Fruit fly (Drosophila melanogaster): ENCODE measurements around the gene CG10654.

CG10654 gene

dm6 chr3L:12503865-12504650 lies 3.6 kb downstream of the CG10654 start, which contains the start of the genes CG10646 and vih (continued):
- TF ChIP-seq pzg (GFP tag; optimal IDR thresholded peaks at IDR 0.05): peak; percentile 73
- TF ChIP-seq Eip74EF (GFP tag; optimal IDR thresholded peaks at IDR 0.05): peak in 1 of 2 experiments; percentile 0
- no peak for TF ChIP-seq Bteb2 (GFP tag; optimal IDR thresholded peaks at IDR 0.05)
- no peak for TF ChIP-seq chinmo (GFP tag; IDR thresholded peaks at IDR 0.05; ENCODE audit: partially characterized antibody)
- TF ChIP-seq mld (GFP tag; IDR thresholded peaks at IDR 0.05; ENCODE audit: partially characterized antibody): no peak
- TF ChIP-seq CG12219 (GFP tag; optimal IDR thresholded peaks at IDR 0.05): no peak
- TF ChIP-seq pb (GFP tag; optimal IDR thresholded peaks at IDR 0.05): no peak
- TF ChIP-seq CG3065 (GFP tag; optimal IDR thresholded peaks at IDR 0.05): no peak
- no peak for TF ChIP-seq esg (GFP tag; conservative IDR thresholded peaks at IDR 0.05)
- TF ChIP-seq CG14441 (GFP tag; IDR thresholded peaks at IDR 0.05): 0 out of 2 replicates have a peak, but pooled peaks have one; percentile 6
- peak; percentile 77 for TF ChIP-seq CG12391 (tag; optimal IDR thresholded peaks at IDR 0.05)
- no peak for TF ChIP-seq Lpt (GFP tag; optimal IDR thresholded peaks at IDR 0.05)
- TF ChIP-seq CG42726 (GFP tag; IDR thresholded peaks at IDR 0.05; ENCODE audit: partially characterized antibody): no peak
- TF ChIP-seq bigmax (GFP tag; optimal IDR thresholded peaks at IDR 0.05): no peak
- no peak for TF ChIP-seq CG1832 (GFP tag; optimal IDR thresholded peaks at IDR 0.05)
- TF ChIP-seq CG33213 (GFP tag; optimal IDR thresholded peaks at IDR 0.05): peak; percentile 20
- no peak for TF ChIP-seq pho (GFP tag; optimal IDR thresholded peaks at IDR 0.05)
- TF ChIP-seq CG4617 (GFP tag; optimal IDR thresholded peaks at IDR 0.05; ENCODE audit: borderline replicate concordance): peak; percentile 75
- peak; percentile 73 for TF ChIP-seq CG17361 (GFP tag; IDR thresholded peaks at IDR 0.05)
- TF ChIP-seq CG12744 (GFP tag; optimal IDR thresholded peaks at IDR 0.05): no peak
- no peak for TF ChIP-seq ro (GFP tag; IDR thresholded peaks at IDR 0.05)
- peak; percentile 43 for TF ChIP-seq CG15269 (tag; optimal IDR thresholded peaks at IDR 0.05)
- peak; percentile 76 for TF ChIP-seq CG17359 (tag; optimal IDR thresholded peaks at IDR 0.05)
- peak; percentile 44 for TF ChIP-seq Ssrp (tag; optimal IDR thresholded peaks at IDR 0.05)
- no peak for TF ChIP-seq CG9817 (tag; optimal IDR thresholded peaks at IDR 0.05)
- no peak for TF ChIP-seq CG13123 (GFP tag; optimal IDR thresholded peaks at IDR 0.05)
- peak; percentile 29 for TF ChIP-seq CG31388 (GFP tag; optimal IDR thresholded peaks at IDR 0.05)
- no peak for TF ChIP-seq ato (GFP tag; IDR thresholded peaks at IDR 0.05; ENCODE audit: partially characterized antibody)
- no peak for TF ChIP-seq CG6272 (GFP tag; IDR thresholded peaks at IDR 0.05)
- TF ChIP-seq Sox100B (GFP tag; optimal IDR thresholded peaks at IDR 0.05): peak; percentile 68
- no peak for TF ChIP-seq CHES-1-like (GFP tag; optimal IDR thresholded peaks at IDR 0.05)
- no peak for TF ChIP-seq ERR (GFP tag; optimal IDR thresholded peaks at IDR 0.05)
- peak in 1 of 2 experiments; percentile 28 for TF ChIP-seq Pdp1 (GFP tag; optimal IDR thresholded peaks at IDR 0.05)
- peak; percentile 50 for TF ChIP-seq MBD-R2 (GFP tag; IDR thresholded peaks at IDR 0.05)
- no peak for TF ChIP-seq dati (GFP tag; IDR thresholded peaks at IDR 0.05)
- no peak for TF ChIP-seq sna (GFP tag; IDR thresholded peaks at IDR 0.05; ENCODE audit: partially characterized antibody)
- 0 out of 2 replicates have a peak, but pooled peaks have one; percentile 29 for TF ChIP-seq al (GFP tag; IDR thresholded peaks at IDR 0.05)
- TF ChIP-seq toy (GFP tag; IDR thresholded peaks at IDR 0.05): no peak
- no peak for TF ChIP-seq gsb (GFP tag; IDR thresholded peaks at IDR 0.05)
- TF ChIP-seq dm (GFP tag; optimal IDR thresholded peaks at IDR 0.05): no peak
- TF ChIP-seq ind (GFP tag; optimal IDR thresholded peaks at IDR 0.05): peak; percentile 59
- no peak for TF ChIP-seq CG4282 (GFP tag; optimal IDR thresholded peaks at IDR 0.05)
- TF ChIP-seq inv (GFP tag; IDR thresholded peaks at IDR 0.05; ENCODE audit: partially characterized antibody): no peak
- TF ChIP-seq Gsc (GFP tag; IDR thresholded peaks at IDR 0.05): no peak
- TF ChIP-seq CG6854 (GFP tag; optimal IDR thresholded peaks at IDR 0.05): no peak
- peak; percentile 21 for TF ChIP-seq nerfin-1 (tag; optimal IDR thresholded peaks at IDR 0.05)
- no peak for TF ChIP-seq maf-S (GFP tag; optimal IDR thresholded peaks at IDR 0.05)
- no peak for TF ChIP-seq Antp (GFP tag; optimal IDR thresholded peaks at IDR 0.05)
- peak; percentile 60 for TF ChIP-seq NfI (GFP tag; optimal IDR thresholded peaks at IDR 0.05)
